Fruit fly (Drosophila melanogaster): Measurements from ENCODE around the gene CG7772.
A peak's percentile ranks its signal among the peaks of the same experiment; 100 is the strongest.

The CG7772 gene

dm6 chrX:17860711-17861110, 46.4 kb downstream of the CG7772 start, which contains the start of the genes Arp8 and CG6769 (continued):
- TF ChIP-seq D19B (GFP tag; optimal IDR thresholded peaks at IDR 0.05): no peak
- peak; percentile 43 for TF ChIP-seq BEAF-32 (GFP tag; optimal IDR thresholded peaks at IDR 0.05)
- no peak for TF ChIP-seq her (GFP tag; optimal IDR thresholded peaks at IDR 0.05)
- no peak for TF ChIP-seq nerfin-2 (GFP tag; IDR thresholded peaks at IDR 0.05; ENCODE audit: partially characterized antibody)
- TF ChIP-seq CG8089 (GFP tag; optimal IDR thresholded peaks at IDR 0.05): no peak
- TF ChIP-seq ase (GFP tag; IDR thresholded peaks at IDR 0.05): no peak
- TF ChIP-seq Meics (GFP tag; optimal IDR thresholded peaks at IDR 0.05): no peak
- no peak for TF ChIP-seq Trl (optimal IDR thresholded peaks at IDR 0.05)
- no peak for TF ChIP-seq Trl (GFP tag; optimal IDR thresholded peaks at IDR 0.05)
- TF ChIP-seq fd3F (GFP tag; optimal IDR thresholded peaks at IDR 0.05): no peak
- peak; percentile 68 for TF ChIP-seq gfzf (GFP tag; optimal IDR thresholded peaks at IDR 0.05)
- TF ChIP-seq CG8944 (GFP tag; optimal IDR thresholded peaks at IDR 0.05): no peak
- TF ChIP-seq az2 (GFP tag; optimal IDR thresholded peaks at IDR 0.05): no peak
- TF ChIP-seq ERR (GFP tag; optimal IDR thresholded peaks at IDR 0.05): no peak
- no peak for TF ChIP-seq CG2875 (GFP tag; optimal IDR thresholded peaks at IDR 0.05)
- TF ChIP-seq nerfin-1 (tag; optimal IDR thresholded peaks at IDR 0.05): no peak
- TF ChIP-seq ttk (GFP tag; IDR thresholded peaks at IDR 0.05): no peak
- no peak for TF ChIP-seq CG32532 (GFP tag; IDR thresholded peaks at IDR 0.05)
- no peak for TF ChIP-seq da (GFP tag; optimal IDR thresholded peaks at IDR 0.05)
- TF ChIP-seq Antp (GFP tag; optimal IDR thresholded peaks at IDR 0.05): no peak
- no peak for TF ChIP-seq CG43689 (GFP tag; IDR thresholded peaks at IDR 0.05)
- TF ChIP-seq jumu (GFP tag; optimal IDR thresholded peaks at IDR 0.05): no peak
- no peak for TF ChIP-seq Taf1 (GFP tag; IDR thresholded peaks at IDR 0.05)
- no peak for TF ChIP-seq Mes4 (GFP tag; optimal IDR thresholded peaks at IDR 0.05)
- TF ChIP-seq CG16813 (GFP tag; IDR thresholded peaks at IDR 0.05; ENCODE audit: partially characterized antibody): no peak
- TF ChIP-seq Drgx (GFP tag; IDR thresholded peaks at IDR 0.05): no peak
- no peak for TF ChIP-seq crp (GFP tag; optimal IDR thresholded peaks at IDR 0.05)
- TF ChIP-seq hkb (optimal IDR thresholded peaks at IDR 0.05): no peak
- no peak for TF ChIP-seq hkb (GFP tag; IDR thresholded peaks at IDR 0.05)
- no peak for TF ChIP-seq Bgb (GFP tag; IDR thresholded peaks at IDR 0.05; ENCODE audit: partially characterized antibody)
- TF ChIP-seq CG14667 (GFP tag; IDR thresholded peaks at IDR 0.05): no peak
- no peak for TF ChIP-seq dmrt99B (tag; optimal IDR thresholded peaks at IDR 0.05)
- no peak for TF ChIP-seq kah (GFP tag; optimal IDR thresholded peaks at IDR 0.05)
- no peak for TF ChIP-seq so (GFP tag; IDR thresholded peaks at IDR 0.05)
- no peak for TF ChIP-seq Doc3 (GFP tag; IDR thresholded peaks at IDR 0.05; ENCODE audit: partially characterized antibody)
- no peak for TF ChIP-seq CG10654 (GFP tag; optimal IDR thresholded peaks at IDR 0.05)
- TF ChIP-seq CG15011 (GFP tag; optimal IDR thresholded peaks at IDR 0.05): no peak
- TF ChIP-seq CG15696 (tag; optimal IDR thresholded peaks at IDR 0.05): no peak
- TF ChIP-seq B-H1 (GFP tag; IDR thresholded peaks at IDR 0.05): no peak
- no peak for TF ChIP-seq dati (GFP tag; IDR thresholded peaks at IDR 0.05)
- TF ChIP-seq cato (GFP tag; optimal IDR thresholded peaks at IDR 0.05; ENCODE audit: borderline replicate concordance): peak; percentile 16
- TF ChIP-seq pnt (GFP tag; optimal IDR thresholded peaks at IDR 0.05): no peak
- no peak for TF ChIP-seq Doc2 (GFP tag; IDR thresholded peaks at IDR 0.05)
- no peak for TF ChIP-seq otp (GFP tag; IDR thresholded peaks at IDR 0.05)
- no peak for TF ChIP-seq CG32767 (GFP tag; IDR thresholded peaks at IDR 0.05)
- TF ChIP-seq MBD-R2 (GFP tag; IDR thresholded peaks at IDR 0.05): peak; percentile 74
- no peak for TF ChIP-seq ab (GFP tag; optimal IDR thresholded peaks at IDR 0.05)
- no peak for TF ChIP-seq Hr51 (GFP tag; optimal IDR thresholded peaks at IDR 0.05)
- TF ChIP-seq CG10274 (GFP tag; optimal IDR thresholded peaks at IDR 0.05): no peak
- TF ChIP-seq CG3847 (GFP tag; IDR thresholded peaks at IDR 0.05): peak; percentile 18; the same call in 1 of the 2 replicates
- no peak for TF ChIP-seq gcm2 (GFP tag; optimal IDR thresholded peaks at IDR 0.05)
- TF ChIP-seq HLH54F (GFP tag; optimal IDR thresholded peaks at IDR 0.05): no peak
- TF ChIP-seq CG14050 (GFP tag; IDR thresholded peaks at IDR 0.05): no peak

Data from whole organism, embryonic.